Fruit fly (Drosophila melanogaster): ENCODE measurements around the gene Pomp.

dm6 chr2L:20752160-20752559 lies 35.3 kb upstream of the Pomp start, which contains the start of the genes Amacr and Ns4:
- TF ChIP-seq CTCF (optimal IDR thresholded peaks at IDR 0.05) (no peak), CG8478 (optimal IDR thresholded peaks at IDR 0.05) (no peak)

Measured in S2 (cell line).